Worm (Caenorhabditis elegans) whole organism, L4/young adult: ENCODE data around the gene bgnt-1.2.
A peak's percentile ranks its signal among the peaks of the same experiment; 100 is the strongest.

ENCODE experiments used
- W03F9.2 ChIP-seq: fragments of 150-350 bp; optimal IDR thresholded peaks from 2 replicates; lab custom pipeline; 2014; ENCODE audit warnings: missing biosample characterization, missing genetic modification characterization
- dao-5 ChIP-seq: sonication (generic microtip); optimal IDR thresholded peaks from 2 replicates; lab custom pipeline; 2016; ENCODE audit warnings: missing genotype, missing genetic modification characterization, moderate library complexity, missing compliant biosample characterization
- him-1 ChIP-seq: sonication (generic microtip); optimal IDR thresholded peaks from 2 replicates; lab custom pipeline; 2016; ENCODE audit warnings: missing genotype, missing genetic modification reagents, missing genetic modification characterization, missing compliant biosample characterization

Gene bgnt-1.2

ce11 chrV:2067985-2068499 is 50.4 kb downstream of the bgnt-1.2 start, which contains the start of gene lbp-9:
lbp-9 (plus strand) TSS chrV:2068449.
- no peak for TF ChIP-seq him-1 (tag; lab: Kevin White, UChicago)
- no peak for TF ChIP-seq W03F9.2 (tag; lab: Kevin White, UChicago)
- TF ChIP-seq dao-5 = no peak

DNA sequence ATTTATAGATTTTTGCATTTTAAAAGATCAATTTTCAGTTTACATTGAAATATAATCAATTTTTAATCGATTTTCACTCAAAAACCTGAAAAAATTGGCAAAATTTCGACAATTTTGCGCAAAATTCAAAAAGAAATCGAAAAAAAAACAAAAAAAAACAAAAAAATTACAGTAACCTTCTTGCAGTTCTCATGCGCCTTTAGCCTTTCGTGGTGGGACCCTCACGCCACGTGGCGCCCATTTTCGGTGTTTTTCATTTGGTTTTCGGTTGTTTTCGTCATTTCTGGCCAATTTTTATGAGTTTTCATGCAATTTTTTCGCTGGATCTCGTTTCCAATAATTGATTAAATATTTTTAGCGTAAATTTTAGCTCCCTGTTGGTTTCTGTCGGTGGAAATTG is 51.1 kb downstream of the bgnt-1.2 start:
- TF ChIP-seq him-1 (tag; lab: Kevin White, UChicago) = no peak
- TF ChIP-seq dao-5 = no peak
- peak; percentile 44 for TF ChIP-seq W03F9.2 (tag; lab: Kevin White, UChicago)

DNA sequence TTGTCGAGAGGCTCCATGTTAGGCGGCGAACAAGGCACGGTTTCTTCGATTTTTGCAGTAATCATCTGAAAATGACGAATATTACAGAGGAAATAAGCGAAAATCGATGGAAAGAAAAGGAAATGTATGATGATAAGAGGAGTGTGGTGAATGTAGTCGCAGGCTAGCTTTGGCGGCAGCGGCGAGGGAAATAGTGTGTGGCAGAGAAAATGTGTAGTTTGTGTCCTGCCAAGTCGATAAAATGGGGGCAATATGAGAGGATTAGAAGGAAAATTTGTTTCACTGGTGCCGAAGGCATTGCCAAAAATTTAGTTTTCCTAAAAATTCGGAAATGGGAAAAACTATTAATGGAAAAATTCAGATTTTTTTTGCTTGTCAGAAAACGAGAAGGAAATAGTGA is 51.7 kb downstream of the bgnt-1.2 start, which contains the start of gene nhr-86:
nhr-86 (minus strand) TSS at position 71 of the 400 bp plus-strand sequence.
- TF ChIP-seq dao-5 (no peak), W03F9.2 (tag; lab: Kevin White, UChicago) (no peak), him-1 (tag; lab: Kevin White, UChicago) (no peak)
